Fruit fly (Drosophila melanogaster): ENCODE results near the gene DCAF12.

The DCAF12 gene

DNA sequence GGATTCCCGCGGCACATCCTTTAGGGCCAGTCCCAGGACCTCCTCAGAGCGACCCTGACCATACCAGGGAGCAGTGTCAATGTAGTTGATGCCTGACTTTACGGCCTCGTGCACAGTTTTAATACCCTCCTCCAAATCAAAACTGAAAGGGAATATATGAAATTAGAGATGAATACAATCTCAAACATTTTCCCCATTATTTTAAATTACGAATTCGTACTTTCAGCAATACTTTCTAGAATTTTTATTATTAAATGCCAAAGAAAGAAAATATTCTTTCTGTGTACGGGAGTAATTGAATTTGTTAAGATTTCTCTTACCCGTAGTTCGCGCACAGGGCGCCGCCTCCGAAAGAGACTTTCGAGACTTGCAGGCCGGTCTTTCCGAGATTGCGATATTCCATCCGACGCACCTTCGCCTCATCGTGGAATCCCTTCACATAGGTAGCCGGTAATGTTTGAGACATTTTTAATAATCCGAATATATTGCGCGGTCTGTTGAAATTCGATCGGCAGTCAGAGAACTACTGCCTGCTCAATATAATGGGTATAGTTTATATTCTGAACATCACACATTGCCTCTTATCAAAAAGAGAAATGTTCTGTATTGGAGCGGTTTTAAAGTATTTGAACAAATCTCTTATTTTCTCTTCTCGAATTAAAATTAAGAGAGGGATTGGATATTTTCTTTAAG is 36.8 kb downstream of the DCAF12 start, which contains the start of gene CG18547 (continued):
- peak; percentile 65 for TF ChIP-seq h (GFP tag; optimal IDR thresholded peaks at IDR 0.05)
- peak; percentile 31 for TF ChIP-seq br (GFP tag; optimal IDR thresholded peaks at IDR 0.05)
- no peak for TF ChIP-seq Dfd (GFP tag; optimal IDR thresholded peaks at IDR 0.05)
- TF ChIP-seq Rel (GFP tag; optimal IDR thresholded peaks at IDR 0.05): no peak
- TF ChIP-seq Rel (tag; optimal IDR thresholded peaks at IDR 0.05): no peak
- TF ChIP-seq fru (GFP tag; optimal IDR thresholded peaks at IDR 0.05): peak; percentile 66

DNA sequence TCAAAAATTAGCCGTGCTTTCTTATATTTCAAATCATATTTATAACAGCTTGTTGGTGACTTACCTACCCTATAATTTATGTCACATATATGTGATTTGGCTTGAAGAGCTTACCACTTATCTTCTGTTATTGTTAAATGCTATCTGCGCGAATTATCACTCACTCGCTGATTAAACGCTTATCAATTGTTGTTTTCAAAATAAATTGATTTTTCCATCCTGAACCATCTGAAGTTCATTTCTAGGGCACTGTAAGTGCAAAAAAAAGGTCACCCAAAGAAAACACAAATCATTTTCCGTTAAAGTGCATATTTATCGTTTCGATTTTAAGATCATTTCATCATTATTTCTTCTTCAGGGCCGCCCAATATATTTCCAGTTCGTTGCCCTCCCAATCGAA is 38.6 kb downstream of the DCAF12 start:
- TF ChIP-seq CrebA (GFP tag; optimal IDR thresholded peaks at IDR 0.05; ENCODE audit: borderline replicate concordance) (no peak), sv (GFP tag; optimal IDR thresholded peaks at IDR 0.05) (no peak), jim (GFP tag; optimal IDR thresholded peaks at IDR 0.05) (no peak), brk (GFP tag; optimal IDR thresholded peaks at IDR 0.05) (no peak), br (GFP tag; optimal IDR thresholded peaks at IDR 0.05) (no peak), woc (GFP tag; optimal IDR thresholded peaks at IDR 0.05) (no peak), dmrt93B (GFP tag; optimal IDR thresholded peaks at IDR 0.05) (no peak), Abd-B (GFP tag; optimal IDR thresholded peaks at IDR 0.05) (no peak)

DNA sequence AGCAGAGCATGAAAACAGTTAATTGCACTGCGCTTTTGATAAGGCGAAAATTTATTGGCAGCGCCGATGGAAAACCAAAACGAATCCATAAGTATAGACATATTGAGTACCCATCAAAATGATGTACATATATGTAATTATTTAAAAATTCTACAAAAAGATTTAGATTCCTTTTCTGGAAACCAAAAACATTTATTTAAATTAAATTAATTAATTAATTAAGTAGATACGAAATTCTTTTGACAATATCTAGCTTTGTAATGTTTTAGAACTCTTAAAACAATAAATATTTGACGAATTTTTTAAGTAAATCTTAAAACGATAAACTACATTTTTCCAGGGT is 39.5 kb downstream of the DCAF12 start:
- no peak for TF ChIP-seq OdsH (GFP tag; optimal IDR thresholded peaks at IDR 0.05)

DNA sequence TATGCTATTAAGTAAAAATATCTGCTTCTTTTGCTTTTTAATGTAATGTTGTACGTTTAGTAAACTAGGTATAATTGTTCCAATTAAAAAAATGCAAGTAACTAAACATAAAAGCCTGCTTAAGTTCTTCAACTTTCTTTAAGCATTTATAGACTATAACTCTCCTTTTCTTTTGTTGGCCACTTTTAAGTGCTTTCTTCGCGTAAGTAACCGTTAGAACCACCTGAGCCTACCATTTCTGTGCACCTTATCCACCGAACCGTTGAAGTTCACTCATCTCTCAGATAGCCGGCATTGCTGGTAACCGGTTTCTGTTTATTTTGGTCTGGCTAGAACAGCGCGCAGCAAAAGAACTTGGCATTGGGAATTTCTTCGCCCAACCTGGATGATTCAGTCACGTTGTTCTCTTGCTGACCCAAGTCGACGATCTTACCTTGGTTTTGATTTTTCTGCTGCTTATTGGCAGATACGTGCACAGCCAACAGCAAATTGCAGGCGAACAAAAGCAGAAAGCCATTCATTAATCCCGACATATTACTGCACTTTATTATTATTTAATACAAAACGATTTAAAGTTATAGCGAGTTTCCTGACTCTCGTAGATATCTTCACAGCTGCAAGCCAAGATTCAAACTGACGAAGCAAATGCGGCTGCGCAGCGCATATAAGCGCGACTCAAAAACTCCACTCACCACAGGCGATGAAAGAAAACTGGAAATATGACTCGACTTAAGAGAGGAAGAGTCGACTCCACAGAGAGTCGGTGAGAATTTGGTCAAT is 40.1 kb downstream of the DCAF12 start, which contains the start of gene CG10005:
TSS of gene CG10005 (minus strand) at position 642 of the 780 bp plus-strand sequence.
- TF ChIP-seq dl (GFP tag; optimal IDR thresholded peaks at IDR 0.05; ENCODE audit: insufficient read depth in 1 of 2, partially characterized antibody in 2 of 2): peak; percentile 19 to 45
- TF ChIP-seq fru (GFP tag; optimal IDR thresholded peaks at IDR 0.05): peak; percentile 44
- TF ChIP-seq Dif (GFP tag; optimal IDR thresholded peaks at IDR 0.05; ENCODE audit: partially characterized antibody): peak; percentile 71
- TF ChIP-seq sage (GFP tag; optimal IDR thresholded peaks at IDR 0.05): no peak
- TF ChIP-seq Rel (GFP tag; optimal IDR thresholded peaks at IDR 0.05): no peak
- TF ChIP-seq Rel (tag; optimal IDR thresholded peaks at IDR 0.05): peak; percentile 3
- TF ChIP-seq Mio (GFP tag; optimal IDR thresholded peaks at IDR 0.05): no peak
- no peak for TF ChIP-seq jim (GFP tag; optimal IDR thresholded peaks at IDR 0.05)
- no peak for TF ChIP-seq Vsx2 (GFP tag; optimal IDR thresholded peaks at IDR 0.05; ENCODE audit: partially characterized antibody)
- no peak for TF ChIP-seq foxo (GFP tag; optimal IDR thresholded peaks at IDR 0.05)
- TF ChIP-seq CG9705 (GFP tag; optimal IDR thresholded peaks at IDR 0.05): no peak
- no peak for TF ChIP-seq sv (GFP tag; optimal IDR thresholded peaks at IDR 0.05)
- TF ChIP-seq rgr (GFP tag; optimal IDR thresholded peaks at IDR 0.05): no peak
- no peak for TF ChIP-seq GATAd (GFP tag; optimal IDR thresholded peaks at IDR 0.05)
- no peak for TF ChIP-seq Hr78 (GFP tag; optimal IDR thresholded peaks at IDR 0.05)
- peak; percentile 11 for TF ChIP-seq Sp1 (GFP tag; optimal IDR thresholded peaks at IDR 0.05)
- peak; percentile 0 for TF ChIP-seq br (GFP tag; optimal IDR thresholded peaks at IDR 0.05)
- TF ChIP-seq CG32264 (GFP tag; optimal IDR thresholded peaks at IDR 0.05): no peak

DNA sequence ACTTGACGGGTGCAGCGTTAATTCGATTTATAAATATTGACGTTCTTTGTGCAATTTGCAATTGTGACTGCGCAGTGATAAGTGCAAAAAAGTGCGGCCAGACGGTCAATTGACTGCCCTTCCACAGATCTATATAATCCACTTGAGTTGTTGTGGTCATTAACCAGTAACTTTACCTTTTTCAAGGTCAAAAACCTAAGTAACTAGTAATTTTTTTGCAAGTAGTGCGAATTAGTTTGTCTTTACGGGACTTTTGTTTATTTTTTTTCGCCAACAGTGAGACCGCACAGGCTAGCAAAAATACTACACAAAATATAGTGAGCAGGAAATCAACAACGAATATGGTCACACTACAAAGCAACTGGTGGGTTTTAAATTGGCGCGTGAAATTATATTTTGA is 42.2 kb downstream of the DCAF12 start, which contains the start of gene Tango9:
TSS of gene Tango9 (minus strand) at position 280 of the 400 bp plus-strand sequence.
- TF ChIP-seq h (GFP tag; optimal IDR thresholded peaks at IDR 0.05) (peak; percentile 51), fru (GFP tag; optimal IDR thresholded peaks at IDR 0.05) (peak; percentile 58), foxo (GFP tag; optimal IDR thresholded peaks at IDR 0.05) (peak in 1 of 2 experiments; percentile 53), Rel (GFP tag; optimal IDR thresholded peaks at IDR 0.05) (no peak), Rel (tag; optimal IDR thresholded peaks at IDR 0.05) (peak; percentile 99), rgr (GFP tag; optimal IDR thresholded peaks at IDR 0.05) (peak; percentile 51), Myc (optimal IDR thresholded peaks at IDR 0.05) (peak; percentile 48), dsf (GFP tag; optimal IDR thresholded peaks at IDR 0.05; ENCODE audit: borderline replicate concordance) (peak; percentile 13), GATAd (GFP tag; optimal IDR thresholded peaks at IDR 0.05) (no peak), dmrt93B (GFP tag; optimal IDR thresholded peaks at IDR 0.05) (no peak), Sp1 (GFP tag; optimal IDR thresholded peaks at IDR 0.05) (peak; percentile 42), CG9705 (GFP tag; optimal IDR thresholded peaks at IDR 0.05) (peak; percentile 32), br (GFP tag; optimal IDR thresholded peaks at IDR 0.05) (peak; percentile 33), Vsx2 (GFP tag; optimal IDR thresholded peaks at IDR 0.05; ENCODE audit: partially characterized antibody) (no peak), HLH106 (tag; optimal IDR thresholded peaks at IDR 0.05) (peak; percentile 47), jim (GFP tag; optimal IDR thresholded peaks at IDR 0.05) (no peak), brk (GFP tag; optimal IDR thresholded peaks at IDR 0.05) (no peak), ey (GFP tag; optimal IDR thresholded peaks at IDR 0.05) (peak; percentile 21), Hr83 (GFP tag; optimal IDR thresholded peaks at IDR 0.05; ENCODE audit: poor library complexity, severe bottlenecking) (peak; percentile 36)

Data from whole organism, wandering third instar larva.